Worm (Caenorhabditis elegans) whole organism, young adult: ENCODE results near the gene pdzd-8.

Source experiments
- C17E4.6 ChIP-seq: fragments of 200-800 bp; sonication (Bioruptor generic); IDR thresholded peaks from 2 replicates; pipeline ENCODE4 v1.3.6; 2022; ENCODE audit warnings: missing genetic modification reagents, missing genetic modification characterization, missing compliant biosample characterization
- D2030.7 ChIP-seq: fragments of 200-800 bp; sonication (Bioruptor generic); IDR thresholded peaks from 2 replicates; pipeline ENCODE4 v1.3.6; 2022; ENCODE audit warnings: missing genetic modification reagents, missing genetic modification characterization, missing compliant biosample characterization
- F23B12.7 ChIP-seq: sonication (generic microtip); optimal IDR thresholded peaks from 2 replicates; lab custom pipeline; 2017; ENCODE audit warnings: missing genetic modification characterization, mild to moderate bottlenecking, missing compliant biosample characterization, antibody characterized with exemption, moderate library complexity; ENCODE audit not compliant: insufficient read depth
- F37B4.10 ChIP-seq: fragments of 200-800 bp; sonication (Bioruptor generic); IDR thresholded peaks from 2 replicates; pipeline ENCODE4 v1.3.6; 2022; ENCODE audit warnings: missing genetic modification characterization, missing compliant biosample characterization
- F57A8.1 ChIP-seq: fragments of 200-800 bp; sonication (Bioruptor generic); optimal IDR thresholded peaks from 2 replicates; lab custom pipeline; 2018; ENCODE audit warnings: mild to moderate bottlenecking, missing genetic modification characterization, moderate library complexity, missing compliant biosample characterization
- F57C9.4 ChIP-seq: sonication (generic microtip); optimal IDR thresholded peaks from 2 replicates; lab custom pipeline; 2017; ENCODE audit warnings: mild to moderate bottlenecking, missing genetic modification characterization, missing compliant biosample characterization
- K12H6.12 ChIP-seq: fragments of 200-800 bp; sonication (Bioruptor generic); optimal IDR thresholded peaks from 2 replicates; lab custom pipeline; 2018; ENCODE audit warnings: mild to moderate bottlenecking, missing genetic modification characterization, missing compliant biosample characterization
- Y53G8AR.9 ChIP-seq: fragments of 200-800 bp; sonication (Bioruptor generic); conservative IDR thresholded peaks from 2 replicates; pipeline ENCODE4 v1.3.6; 2022; ENCODE audit warnings: missing genetic modification reagents, missing genetic modification characterization, missing compliant biosample characterization
- Y67H2A.10 ChIP-seq: fragments of 200-800 bp; sonication (Bioruptor generic); conservative IDR thresholded peaks from 2 replicates; pipeline ENCODE4 v1.3.6; 2022; ENCODE audit warnings: missing genetic modification reagents, missing genetic modification characterization, missing compliant biosample characterization
- Y79H2A.3 ChIP-seq: fragments of 200-800 bp; sonication (Bioruptor generic); conservative IDR thresholded peaks from 2 replicates; pipeline ENCODE4 v1.3.6; 2022; ENCODE audit warnings: missing genetic modification reagents, missing genetic modification characterization, missing compliant biosample characterization
- Y95B8A.8 ChIP-seq: fragments of 200-800 bp; sonication (Bioruptor generic); IDR thresholded peaks from 2 replicates; pipeline ENCODE4 v1.3.6; 2022; ENCODE audit warnings: missing genetic modification reagents, missing genetic modification characterization, missing compliant biosample characterization
- bed-1 ChIP-seq: fragments of 200-800 bp; sonication (Bioruptor generic); IDR thresholded peaks from 2 replicates; pipeline ENCODE4 v1.3.6; 2022; ENCODE audit warnings: missing genetic modification reagents, missing genetic modification characterization, missing compliant biosample characterization
- ccch-3 ChIP-seq: fragments of 200-800 bp; sonication (Bioruptor generic); optimal IDR thresholded peaks from 2 replicates; lab custom pipeline; 2018; ENCODE audit warnings: mild to moderate bottlenecking, missing genetic modification characterization, missing compliant biosample characterization
- cebp-2 ChIP-seq: fragments of 200-800 bp; sonication (Bioruptor generic); IDR thresholded peaks from 2 replicates; pipeline ENCODE4 v1.3.6; 2022; ENCODE audit warnings: missing genetic modification characterization, missing compliant biosample characterization
- ceh-27 ChIP-seq: fragments of 200-800 bp; sonication (Bioruptor generic); optimal IDR thresholded peaks from 2 replicates; lab custom pipeline; 2018; ENCODE audit warnings: mild to moderate bottlenecking, missing genetic modification characterization, moderate library complexity, missing compliant biosample characterization
- ceh-40 ChIP-seq: fragments of 200-800 bp; sonication (Bioruptor generic); IDR thresholded peaks from 2 replicates; pipeline ENCODE4 v1.3.6; 2022; ENCODE audit warnings: missing genetic modification characterization, missing compliant biosample characterization
- ceh-79 ChIP-seq: sonication (generic microtip); optimal IDR thresholded peaks from 2 replicates; lab custom pipeline; 2017; ENCODE audit warnings: mild to moderate bottlenecking, missing genetic modification characterization, missing compliant biosample characterization
- chd-7 ChIP-seq: sonication (generic microtip); optimal IDR thresholded peaks from 2 replicates; lab custom pipeline; 2016; ENCODE audit warnings: mild to moderate bottlenecking, missing genetic modification characterization, moderate library complexity, missing compliant biosample characterization
- efl-1 ChIP-seq: fragments of 150-350 bp; optimal IDR thresholded peaks from 2 replicates; lab custom pipeline; 2014; ENCODE audit warnings: missing biosample characterization, missing genetic modification reagents, missing genetic modification characterization
- egl-18 ChIP-seq: fragments of 200-800 bp; sonication (Bioruptor generic); IDR thresholded peaks from 2 replicates; pipeline ENCODE4 v1.3.6; 2022; ENCODE audit warnings: missing genetic modification reagents, missing genetic modification characterization, missing compliant biosample characterization
- ekl-4 ChIP-seq: fragments of 200-800 bp; sonication (Bioruptor generic); IDR thresholded peaks from 2 replicates; pipeline ENCODE4 v1.3.6; 2022; ENCODE audit warnings: missing genetic modification reagents, missing genetic modification characterization, missing compliant biosample characterization
- hmg-1.2 ChIP-seq: fragments of 200-800 bp; sonication (Bioruptor generic); IDR thresholded peaks from 2 replicates; pipeline ENCODE4 v1.3.6; 2022; ENCODE audit warnings: missing genetic modification reagents, missing genetic modification characterization, missing compliant biosample characterization
- hsf-1 ChIP-seq: fragments of 200-800 bp; sonication (Bioruptor generic); IDR thresholded peaks from 2 replicates; pipeline ENCODE4 v1.3.6; 2022; ENCODE audit warnings: missing genetic modification reagents, missing genetic modification characterization, missing compliant biosample characterization
- let-526 ChIP-seq: fragments of 200-800 bp; sonication (Bioruptor generic); IDR thresholded peaks from 2 replicates; pipeline ENCODE4 v1.3.6; 2022; ENCODE audit warnings: missing genetic modification reagents, missing genetic modification characterization, missing compliant biosample characterization
- lin-26 ChIP-seq: fragments of 200-800 bp; sonication (Bioruptor generic); IDR thresholded peaks from 2 replicates; pipeline ENCODE4 v1.3.6; 2022; ENCODE audit warnings: missing genetic modification reagents, missing genetic modification characterization, missing compliant biosample characterization
- lin-54 ChIP-seq: fragments of 200-800 bp; sonication (Bioruptor generic); optimal IDR thresholded peaks from 2 replicates; lab custom pipeline; 2018; ENCODE audit warnings: mild to moderate bottlenecking, missing genetic modification characterization, missing compliant biosample characterization
- lsl-1 ChIP-seq: fragments of 200-800 bp; sonication (Bioruptor generic); optimal IDR thresholded peaks from 2 replicates; lab custom pipeline; 2018; ENCODE audit warnings: mild to moderate bottlenecking, missing genetic modification characterization, moderate library complexity, missing compliant biosample characterization
- madf-3 ChIP-seq: fragments of 200-800 bp; sonication (Bioruptor generic); IDR thresholded peaks from 2 replicates; pipeline ENCODE4 v1.3.6; 2022; ENCODE audit warnings: missing genetic modification reagents, missing genetic modification characterization, missing compliant biosample characterization
- madf-6 ChIP-seq: fragments of 200-800 bp; sonication (Bioruptor generic); IDR thresholded peaks from 2 replicates; pipeline ENCODE4 v1.3.6; 2022; ENCODE audit warnings: missing genetic modification reagents, missing genetic modification characterization, missing compliant biosample characterization
- mcd-1 ChIP-seq: fragments of 200-800 bp; sonication (Bioruptor generic); IDR thresholded peaks from 2 replicates; pipeline ENCODE4 v1.3.6; 2022; ENCODE audit warnings: missing genetic modification reagents, missing genetic modification characterization, missing compliant biosample characterization
- nhr-27 ChIP-seq: fragments of 200-800 bp; sonication (Bioruptor generic); optimal IDR thresholded peaks from 2 replicates; lab custom pipeline; 2018; ENCODE audit warnings: mild to moderate bottlenecking, missing genetic modification characterization, moderate library complexity, missing compliant biosample characterization
- nhr-80 ChIP-seq: sonication (generic microtip); optimal IDR thresholded peaks from 2 replicates; lab custom pipeline; 2016; ENCODE audit warnings: missing genetic modification characterization, missing compliant biosample characterization
- rcor-1 ChIP-seq: fragments of 200-800 bp; sonication (Bioruptor generic); IDR thresholded peaks from 2 replicates; pipeline ENCODE4 v1.3.6; 2022; ENCODE audit warnings: missing genetic modification reagents, missing genetic modification characterization, missing compliant biosample characterization
- rpc-1 ChIP-seq, 2 experiments: fragments of 150-350 bp in 1 of 2; sonication (generic microtip) in 1 of 2; optimal IDR thresholded peaks; 2 replicates each; lab custom pipeline; 2014 to 2018; ENCODE audit warnings: missing biosample characterization in 1 of 2, missing genetic modification characterization in 1 of 2, missing genetic modification reagents in 1 of 2, missing genotype in 1 of 2
- snpc-1.1 ChIP-seq: sonication (generic microtip); optimal IDR thresholded peaks from 2 replicates; lab custom pipeline; 2017; ENCODE audit warnings: missing genetic modification characterization, mild to moderate bottlenecking, missing compliant biosample characterization, antibody characterized with exemption, moderate library complexity, missing genotype, missing genetic modification reagents; ENCODE audit not compliant: insufficient read depth
- snpc-1.3 ChIP-seq: sonication (generic microtip); optimal IDR thresholded peaks from 2 replicates; lab custom pipeline; 2017; ENCODE audit warnings: missing genetic modification characterization, mild to moderate bottlenecking, missing compliant biosample characterization, antibody characterized with exemption, moderate library complexity, missing genotype, missing genetic modification reagents; ENCODE audit not compliant: insufficient read depth
- snpc-3.4 ChIP-seq: sonication (generic microtip); optimal IDR thresholded peaks from 2 replicates; lab custom pipeline; 2017; ENCODE audit warnings: missing genetic modification characterization, mild to moderate bottlenecking, missing compliant biosample characterization, antibody characterized with exemption, moderate library complexity, missing genotype, missing genetic modification reagents
- snpc-4 ChIP-seq, 5 experiments: fragments of 150-350 bp in 1 of 5; sonication (generic microtip) in 4 of 5; optimal IDR thresholded peaks; 2 replicates each; lab custom pipeline; 2014 to 2018; ENCODE audit warnings: missing genetic modification characterization in 5 of 5, missing biosample characterization in 3 of 5, antibody characterized with exemption in 2 of 5, mild to moderate bottlenecking in 2 of 5, missing compliant biosample characterization in 2 of 5, missing genotype in 2 of 5, moderate library complexity in 2 of 5, missing genetic modification reagents in 1 of 5
- sptf-2 ChIP-seq: fragments of 200-800 bp; sonication (Bioruptor generic); optimal IDR thresholded peaks from 2 replicates; lab custom pipeline; 2018; ENCODE audit warnings: mild to moderate bottlenecking, missing genetic modification characterization, missing compliant biosample characterization
- unc-130 ChIP-seq: sonication (generic microtip); optimal IDR thresholded peaks from 2 replicates; lab custom pipeline; 2016; ENCODE audit warnings: missing genetic modification reagents, missing genetic modification characterization, missing compliant biosample characterization
- xnd-1 ChIP-seq: sonication (generic microtip); optimal IDR thresholded peaks from 2 replicates; lab custom pipeline; 2016; ENCODE audit warnings: missing genotype, missing genetic modification reagents, missing genetic modification characterization, missing compliant biosample characterization
- ztf-18 ChIP-seq: sonication (generic microtip); optimal IDR thresholded peaks from 2 replicates; lab custom pipeline; 2016; ENCODE audit warnings: missing genotype, mild to moderate bottlenecking, missing genetic modification characterization, missing compliant biosample characterization
- ztf-6 ChIP-seq: fragments of 200-800 bp; sonication (Bioruptor generic); IDR thresholded peaks from 2 replicates; pipeline ENCODE4 v1.3.6; 2022; ENCODE audit warnings: missing genetic modification reagents, missing genetic modification characterization, missing compliant biosample characterization

pdzd-8 gene

DNA sequence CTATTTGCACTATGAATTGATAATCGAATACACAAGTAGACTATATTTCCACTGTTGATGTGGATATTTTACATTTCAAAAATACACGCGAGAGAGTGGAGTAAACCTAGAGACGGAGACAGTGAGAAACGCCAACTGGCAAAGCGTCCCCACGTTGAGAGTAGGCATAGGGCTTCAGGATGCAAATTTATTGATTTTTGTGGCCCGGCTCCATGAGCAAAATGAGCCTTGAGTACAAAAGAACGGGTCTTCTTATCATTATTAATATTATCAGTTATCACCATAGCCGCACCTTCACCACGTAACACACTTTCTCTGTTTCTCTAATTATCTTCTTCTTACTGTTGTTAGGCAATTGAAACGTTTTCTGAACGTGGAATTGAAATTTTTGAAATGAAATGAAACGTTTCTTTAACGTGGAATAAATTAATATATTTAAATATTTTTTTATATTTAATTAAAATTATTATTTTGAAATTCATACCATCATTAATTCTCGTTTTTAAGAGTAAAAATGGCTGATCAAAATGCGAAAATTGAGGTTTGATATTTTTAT lies 11.5 kb downstream of the pdzd-8 start, which contains the start of gene bre-1:
TSS of gene bre-1 (plus strand) at position 506 of the 556 bp plus-strand sequence.
- no peak for TF ChIP-seq ztf-6
- TF ChIP-seq F57A8.1 (GFP tag; lab: Kevin White, UChicago) = no peak
- no peak for TF ChIP-seq ceh-40
- TF ChIP-seq nhr-80 (tag; lab: Kevin White, UChicago) = peak; percentile 31
- TF ChIP-seq D2030.7 (GFP tag; lab: Robert Waterston, UW) = no peak
- no peak for TF ChIP-seq snpc-1.3 (tag; lab: Kevin White, UChicago)
- TF ChIP-seq ekl-4 (GFP tag; lab: Robert Waterston, UW) = no peak
- no peak for TF ChIP-seq unc-130 (GFP tag; lab: Kevin White, UChicago)
- no peak for TF ChIP-seq Y79H2A.3
- no peak for TF ChIP-seq F23B12.7
- no peak for TF ChIP-seq mcd-1
- TF ChIP-seq hmg-1.2 = peak; percentile 82
- TF ChIP-seq lin-54 (GFP tag; lab: Kevin White, UChicago) = no peak
- no peak for TF ChIP-seq xnd-1

- TF ChIP-seq hsf-1 (GFP tag; lab: Robert Waterston, UW) (no peak), Y67H2A.10 (no peak), C17E4.6 (no peak), rcor-1 (GFP tag; lab: Robert Waterston, UW) (no peak), chd-7 (tag; lab: Kevin White, UChicago) (no peak), madf-3 (no peak), madf-6 (no peak), F37B4.10 (GFP tag; lab: Robert Waterston, UW) (no peak), Y95B8A.8 (GFP tag; lab: Robert Waterston, UW) (no peak), cebp-2 (GFP tag; lab: Robert Waterston, UW) (no peak), F57C9.4 (no peak), Y53G8AR.9 (GFP tag; lab: Robert Waterston, UW) (no peak)
These were observed 17.5 kb downstream of the pdzd-8 start, which contains the start of gene mltn-12 for ce11 chrIV:8992786-8993185. Gene mltn-12 (plus strand): TSS chrIV:8993086.

DNA sequence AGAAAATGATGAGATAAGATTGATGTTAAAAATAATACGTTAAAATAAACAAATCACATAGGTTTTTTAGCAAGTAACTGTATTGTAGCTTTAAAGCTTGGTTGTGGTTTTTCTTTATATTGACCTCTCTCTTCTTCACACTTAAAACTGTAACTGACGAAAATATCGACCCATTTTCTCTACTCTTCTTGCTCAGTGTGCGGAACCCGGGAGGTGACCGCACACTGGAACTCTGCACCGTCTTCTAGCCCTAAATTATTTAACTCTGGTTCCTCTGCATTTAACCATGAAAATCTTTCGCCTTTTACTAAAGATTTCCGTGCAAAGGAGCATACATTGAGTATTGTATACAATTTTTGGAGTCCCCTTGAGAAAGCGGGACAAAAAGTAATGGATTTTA lies 19.2 kb downstream of the pdzd-8 start:
- TF ChIP-seq snpc-1.1 (tag; lab: Kevin White, UChicago) (peak; percentile 53), snpc-4 (GFP tag; optimal IDR thresholded peaks at IDR 0.05; lab: Kevin White, UChicago) (no peak), snpc-4 (tag; optimal IDR thresholded peaks at IDR 0.05; lab: Kevin White, UChicago) (peak in 2 of 4 experiments; percentile 4 to 63), ztf-18 (tag; lab: Kevin White, UChicago) (no peak)

- TF ChIP-seq hmg-1.2 (0 out of 2 replicates have a peak, but pooled peaks have one; percentile 7), bed-1 (GFP tag; lab: Robert Waterston, UW) (no peak), egl-18 (GFP tag; lab: Robert Waterston, UW) (no peak), K12H6.12 (tag; lab: Kevin White, UChicago) (no peak), ceh-79 (tag; lab: Kevin White, UChicago) (no peak), snpc-3.4 (tag; lab: Kevin White, UChicago) (peak; percentile 35), rpc-1 (optimal IDR thresholded peaks at IDR 0.05; lab: Kevin White, UChicago) (peak; percentile 41), rpc-1 (tag; optimal IDR thresholded peaks at IDR 0.05; lab: Kevin White, UChicago) (peak; percentile 70), ceh-27 (GFP tag; lab: Kevin White, UChicago) (no peak), lin-26 (GFP tag; lab: Robert Waterston, UW) (0 out of 2 replicates have a peak, but pooled peaks have one; percentile 25), lsl-1 (GFP tag; lab: Kevin White, UChicago) (no peak), chd-7 (tag; lab: Kevin White, UChicago) (no peak), nhr-27 (tag; lab: Kevin White, UChicago) (no peak), Y67H2A.10 (no peak), let-526 (GFP tag; lab: Robert Waterston, UW) (no peak), ccch-3 (GFP tag; lab: Kevin White, UChicago) (no peak), sptf-2 (GFP tag; lab: Kevin White, UChicago) (no peak), cebp-2 (GFP tag; lab: Robert Waterston, UW) (no peak), efl-1 (no peak)
These were observed 25.3 kb downstream of the pdzd-8 start for ce11 chrIV:9000664-9001063.
